Fruit fly (Drosophila melanogaster) whole organism, embryonic: Measurements from ENCODE around the gene Tti1.

Experiments
- CG12769 ChIP-seq: fragments of 200-800 bp; sonication (Bioruptor generic); optimal IDR thresholded peaks from 2 replicates; lab custom pipeline; 2019; ENCODE audit warnings: missing biosample characterization, mild to moderate bottlenecking, missing genetic modification characterization, moderate library complexity
- CG12942 ChIP-seq: fragments of 200-800 bp; sonication (Bioruptor generic); optimal IDR thresholded peaks from 3 replicates; lab custom pipeline; 2016; ENCODE audit warnings: missing biosample characterization, missing genetic modification characterization
- CG13296 ChIP-seq: fragments of 200-800 bp; sonication (Bioruptor generic); optimal IDR thresholded peaks from 3 replicates; lab custom pipeline; 2018; ENCODE audit warnings: missing biosample characterization, mild to moderate bottlenecking, missing genetic modification characterization
- CG1603 ChIP-seq: fragments of 200-800 bp; sonication (Bioruptor generic); optimal IDR thresholded peaks from 2 replicates; lab custom pipeline; 2019; ENCODE audit warnings: missing biosample characterization, mild to moderate bottlenecking, missing genetic modification characterization, moderate library complexity
- CG1647 ChIP-seq: fragments of 200-800 bp; sonication (Bioruptor generic); optimal IDR thresholded peaks from 3 replicates; lab custom pipeline; 2016; ENCODE audit warnings: missing biosample characterization, missing genetic modification characterization
- CG17359 ChIP-seq: fragments of 200-800 bp; sonication (Bioruptor generic); optimal IDR thresholded peaks from 3 replicates; lab custom pipeline; 2018; ENCODE audit warnings: missing biosample characterization, mild to moderate bottlenecking, missing genetic modification characterization, moderate library complexity
- CG1792 ChIP-seq: fragments of 200-800 bp; sonication (Bioruptor generic); optimal IDR thresholded peaks from 2 replicates; lab custom pipeline; 2016; ENCODE audit warnings: missing biosample characterization, missing genetic modification characterization
- CG18599 ChIP-seq: fragments of 200-800 bp; sonication (Bioruptor generic); optimal IDR thresholded peaks from 3 replicates; lab custom pipeline; 2017; ENCODE audit warnings: missing biosample characterization, missing genetic modification characterization, mild to moderate bottlenecking, moderate library complexity, missing genetic modification reagents
- CG31365 ChIP-seq: fragments of 200-800 bp; sonication (Bioruptor generic); optimal IDR thresholded peaks from 2 replicates; lab custom pipeline; 2018; ENCODE audit warnings: missing biosample characterization, mild to moderate bottlenecking, missing genetic modification characterization
- CG31388 ChIP-seq: fragments of 200-800 bp; sonication (Bioruptor generic); optimal IDR thresholded peaks from 2 replicates; lab custom pipeline; 2016; ENCODE audit warnings: missing biosample characterization, missing genetic modification characterization
- CG3995 ChIP-seq: fragments of 200-800 bp; sonication (Bioruptor generic); optimal IDR thresholded peaks from 3 replicates; lab custom pipeline; 2016; ENCODE audit warnings: missing biosample characterization, missing genetic modification characterization
- CG6813 ChIP-seq: fragments of 200-800 bp; sonication (Bioruptor generic); optimal IDR thresholded peaks from 2 replicates; lab custom pipeline; 2017; ENCODE audit warnings: missing biosample characterization, missing genetic modification characterization, mild to moderate bottlenecking, moderate library complexity, missing genetic modification reagents
- CG6854 ChIP-seq: fragments of 200-800 bp; sonication (Bioruptor generic); optimal IDR thresholded peaks from 3 replicates; lab custom pipeline; 2017; ENCODE audit warnings: missing biosample characterization, mild to moderate bottlenecking, missing genetic modification characterization
- CG7372 ChIP-seq: fragments of 200-800 bp; sonication (Bioruptor generic); IDR thresholded peaks from 2 replicates; pipeline ENCODE4 v1.3.6; 2022; ENCODE audit warnings: missing biosample characterization, missing genetic modification characterization
- CG7786 ChIP-seq: fragments of 200-800 bp; sonication (Bioruptor generic); optimal IDR thresholded peaks from 2 replicates; lab custom pipeline; 2016; ENCODE audit warnings: missing biosample characterization, missing genetic modification characterization
- CG7963 ChIP-seq: fragments of 200-800 bp; sonication (Bioruptor generic); IDR thresholded peaks from 3 replicates; pipeline ENCODE4 v1.3.6; 2022; ENCODE audit warnings: missing biosample characterization, missing genetic modification characterization; ENCODE audit not compliant: partially characterized antibody
- CG7987 ChIP-seq: fragments of 200-800 bp; sonication (Bioruptor generic); optimal IDR thresholded peaks from 2 replicates; lab custom pipeline; 2018; ENCODE audit warnings: missing biosample characterization, mild to moderate bottlenecking, missing genetic modification characterization, moderate library complexity
- CG8089 ChIP-seq: fragments of 200-800 bp; sonication (Bioruptor generic); optimal IDR thresholded peaks from 3 replicates; lab custom pipeline; 2016; ENCODE audit warnings: missing biosample characterization, missing genetic modification characterization
- CG8290 ChIP-seq, 3 experiments: fragments of 200-800 bp; sonication (Bioruptor generic); optimal IDR thresholded peaks; 2 replicates each; lab custom pipeline; 2016 to 2019; ENCODE audit warnings: missing biosample characterization in 3 of 3, missing genetic modification characterization in 3 of 3, mild to moderate bottlenecking in 2 of 3, moderate library complexity in 1 of 3
- CG9817 ChIP-seq: fragments of 200-800 bp; sonication (Bioruptor generic); optimal IDR thresholded peaks from 2 replicates; lab custom pipeline; 2018; ENCODE audit warnings: missing biosample characterization, mild to moderate bottlenecking, missing genetic modification characterization, moderate library complexity
- D ChIP-seq, 2 experiments: fragments of 200-800 bp in 1 of 2; fragments of >200 bp in 1 of 2; sonication (Bioruptor generic) in 1 of 2; optimal IDR thresholded peaks; 2 replicates in 1 of 2; 3 replicates in 1 of 2; lab custom pipeline; 2017; ENCODE audit warnings: mild to moderate bottlenecking in 1 of 2, missing biosample characterization in 1 of 2, missing genetic modification characterization in 1 of 2, missing genetic modification reagents in 1 of 2
- Dip3 ChIP-seq: fragments of 200-800 bp; sonication (Bioruptor generic); optimal IDR thresholded peaks from 3 replicates; lab custom pipeline; 2016; ENCODE audit warnings: missing biosample characterization, missing genetic modification characterization
- Eip74EF ChIP-seq, 2 experiments: fragments of 200-800 bp in 1 of 2; fragments of >200 bp in 1 of 2; sonication (Bioruptor generic) in 1 of 2; optimal IDR thresholded peaks; 2 replicates each; lab custom pipeline; 2017 to 2019; ENCODE audit warnings: missing biosample characterization in 2 of 2, missing genetic modification characterization in 2 of 2, mild to moderate bottlenecking in 1 of 2, moderate library complexity in 1 of 2
- H2.0 ChIP-seq: fragments of 200-800 bp; sonication (Bioruptor generic); IDR thresholded peaks from 2 replicates; pipeline ENCODE4 v1.3.6; 2022; ENCODE audit warnings: missing biosample characterization, missing genetic modification characterization
- HHEX ChIP-seq: fragments of 200-800 bp; sonication (Bioruptor generic); optimal IDR thresholded peaks from 3 replicates; lab custom pipeline; 2017; ENCODE audit warnings: missing biosample characterization, mild to moderate bottlenecking, missing genetic modification characterization, missing genetic modification reagents
- HmgZ ChIP-seq: fragments of 200-800 bp; sonication (Bioruptor generic); optimal IDR thresholded peaks from 2 replicates; lab custom pipeline; 2018; ENCODE audit warnings: missing biosample characterization, mild to moderate bottlenecking, missing genetic modification characterization
- Hmr ChIP-seq: fragments of 200-800 bp; sonication (Bioruptor generic); optimal IDR thresholded peaks from 3 replicates; lab custom pipeline; 2017; ENCODE audit warnings: mild to moderate bottlenecking, missing biosample characterization, missing genetic modification reagents, missing genetic modification characterization
- Hr51 ChIP-seq, 2 experiments: fragments of 200-800 bp; sonication (Bioruptor generic); optimal IDR thresholded peaks; 2 replicates in 1 of 2; 3 replicates in 1 of 2; lab custom pipeline; 2016 to 2018; ENCODE audit warnings: missing biosample characterization in 2 of 2, missing genetic modification characterization in 2 of 2, mild to moderate bottlenecking in 1 of 2, moderate library complexity in 1 of 2
- Med ChIP-seq: fragments of 200-800 bp; sonication (Bioruptor generic); peaks from one replicate; lab custom pipeline; 2016; ENCODE audit warnings: missing biosample characterization, missing genetic modification characterization, mild to moderate bottlenecking, inconsistent platforms, moderate library complexity
- NK7.1 ChIP-seq: fragments of 200-800 bp; sonication (Bioruptor generic); optimal IDR thresholded peaks from 3 replicates; lab custom pipeline; 2016; ENCODE audit warnings: missing biosample characterization, missing genetic modification characterization
- Side ChIP-seq: fragments of 200-800 bp; sonication (Bioruptor generic); optimal IDR thresholded peaks from 2 replicates; lab custom pipeline; 2016; ENCODE audit warnings: missing biosample characterization, missing genetic modification characterization
- Sox102F ChIP-seq: fragments of 200-800 bp; sonication (Bioruptor generic); optimal IDR thresholded peaks from 2 replicates; lab custom pipeline; 2018; ENCODE audit warnings: missing biosample characterization, mild to moderate bottlenecking, missing genetic modification characterization, moderate library complexity
- Taf1 ChIP-seq: fragments of 200-800 bp; sonication (Bioruptor generic); IDR thresholded peaks from 2 replicates; pipeline ENCODE4 v1.3.6; 2022; ENCODE audit warnings: missing biosample characterization, missing genetic modification characterization
- Usf ChIP-seq: fragments of 200-800 bp; sonication (Bioruptor generic); optimal IDR thresholded peaks from 2 replicates; lab custom pipeline; 2017; ENCODE audit warnings: missing genotype, missing biosample characterization, missing genetic modification characterization
- az2 ChIP-seq: fragments of 200-800 bp; sonication (Bioruptor generic); optimal IDR thresholded peaks from 3 replicates; lab custom pipeline; 2016; ENCODE audit warnings: missing biosample characterization, missing genetic modification characterization
- chif ChIP-seq, 2 experiments: fragments of 200-800 bp; sonication (Bioruptor generic); optimal IDR thresholded peaks; 3 replicates each; lab custom pipeline; 2016; ENCODE audit warnings: missing biosample characterization in 2 of 2, missing genetic modification characterization in 2 of 2
- cwo ChIP-seq: fragments of 200-800 bp; sonication (Bioruptor generic); optimal IDR thresholded peaks from 3 replicates; lab custom pipeline; 2017; ENCODE audit warnings: missing biosample characterization, missing genetic modification characterization, mild to moderate bottlenecking, moderate library complexity, missing genetic modification reagents
- dmrt99B ChIP-seq: fragments of 200-800 bp; sonication (Bioruptor generic); optimal IDR thresholded peaks from 2 replicates; lab custom pipeline; 2018; ENCODE audit warnings: missing biosample characterization, mild to moderate bottlenecking, missing genetic modification characterization, moderate library complexity
- dpn ChIP-seq, 2 experiments: fragments of 200-800 bp; sonication (Bioruptor generic); optimal IDR thresholded peaks; 3 replicates each; lab custom pipeline; 2016; ENCODE audit warnings: missing biosample characterization in 2 of 2, missing genetic modification characterization in 2 of 2
- kay ChIP-seq: fragments of 200-800 bp; sonication (Bioruptor generic); optimal IDR thresholded peaks from 2 replicates; lab custom pipeline; 2016; ENCODE audit warnings: missing biosample characterization, missing genetic modification characterization
- klu ChIP-seq: fragments of 200-800 bp; sonication (Bioruptor generic); IDR thresholded peaks from 2 replicates; pipeline ENCODE4 v1.3.6; 2022; ENCODE audit warnings: missing biosample characterization, missing genetic modification characterization
- luna ChIP-seq: fragments of 200-800 bp; sonication (Bioruptor generic); optimal IDR thresholded peaks from 2 replicates; lab custom pipeline; 2016; ENCODE audit warnings: missing biosample characterization, missing genetic modification characterization
- mam ChIP-seq: fragments of 200-800 bp; sonication (Bioruptor generic); optimal IDR thresholded peaks from 3 replicates; lab custom pipeline; 2016; ENCODE audit warnings: missing biosample characterization, missing genetic modification characterization
- mirr ChIP-seq: fragments of 200-800 bp; sonication (Bioruptor generic); optimal IDR thresholded peaks from 3 replicates; lab custom pipeline; 2018; ENCODE audit warnings: missing biosample characterization, mild to moderate bottlenecking, missing genetic modification characterization
- scrt ChIP-seq: fragments of 200-800 bp; sonication (Bioruptor generic); optimal IDR thresholded peaks from 2 replicates; lab custom pipeline; 2018; ENCODE audit warnings: missing biosample characterization, mild to moderate bottlenecking, missing genetic modification characterization, moderate library complexity
- z ChIP-seq: fragments of 200-800 bp; sonication (Bioruptor generic); IDR thresholded peaks from 3 replicates; pipeline ENCODE4 v1.3.6; 2022; ENCODE audit warnings: missing biosample characterization, missing genetic modification characterization
- zen ChIP-seq: fragments of 200-800 bp; sonication (Bioruptor generic); optimal IDR thresholded peaks from 3 replicates; lab custom pipeline; 2018; ENCODE audit warnings: missing biosample characterization, mild to moderate bottlenecking, missing genetic modification characterization, moderate library complexity
- zfh2 ChIP-seq: fragments of 200-800 bp; sonication (Bioruptor generic); optimal IDR thresholded peaks from 2 replicates; lab custom pipeline; 2016; ENCODE audit warnings: missing biosample characterization, missing genetic modification characterization

The Tti1 gene

DNA sequence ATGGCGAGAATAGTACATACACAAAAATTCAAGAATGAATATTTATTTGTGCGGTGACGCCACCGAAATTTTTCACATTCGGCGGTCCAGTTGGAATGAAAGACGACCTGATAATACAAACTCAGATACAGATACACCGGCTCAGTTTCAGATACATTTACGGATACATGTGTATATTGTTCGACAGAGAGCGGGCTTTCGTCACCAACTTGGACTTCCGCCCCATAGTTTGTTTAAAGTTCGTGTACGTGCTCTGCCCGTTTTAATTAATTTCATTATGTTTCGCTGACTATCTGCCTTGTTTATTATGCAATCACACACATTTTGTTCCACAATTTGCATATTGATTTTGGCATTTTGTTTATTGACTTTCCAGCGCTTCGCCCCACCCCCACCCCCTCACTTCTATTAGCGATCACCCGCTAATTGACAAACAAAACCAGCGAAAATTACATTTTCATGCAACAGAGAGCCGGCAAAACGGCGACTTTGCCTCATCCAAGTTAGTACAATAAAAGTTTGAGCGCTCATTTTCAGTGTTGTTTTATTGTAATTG is 53.3 kb downstream of the Tti1 start (continued):
- TF ChIP-seq CG1792 (GFP tag; lab: Kevin White, UChicago): peak; percentile 27
- peak; percentile 15 for TF ChIP-seq Dip3 (GFP tag; lab: Kevin White, UChicago)
- peak in 1 of 2 experiments; percentile 51 for TF ChIP-seq Eip74EF (GFP tag; optimal IDR thresholded peaks at IDR 0.05; lab: Kevin White, UChicago)
- TF ChIP-seq z (GFP tag; lab: Robert Waterston, UW): no peak
- peak; percentile 14 for TF ChIP-seq scrt (GFP tag; lab: Kevin White, UChicago)
- TF ChIP-seq CG1647: peak; percentile 33
- peak; percentile 16 for TF ChIP-seq CG7786
- TF ChIP-seq D (optimal IDR thresholded peaks at IDR 0.05; lab: Kevin White, UChicago): no peak
- no peak for TF ChIP-seq D (GFP tag; optimal IDR thresholded peaks at IDR 0.05; lab: Kevin White, UChicago)
- TF ChIP-seq CG6813 (GFP tag; lab: Kevin White, UChicago): peak; percentile 46
- peak; percentile 0 for TF ChIP-seq CG7987
- TF ChIP-seq mirr (GFP tag; lab: Kevin White, UChicago): peak; percentile 86
- TF ChIP-seq HHEX (GFP tag; lab: Kevin White, UChicago): peak; percentile 67
- peak; percentile 44 for TF ChIP-seq Hmr (GFP tag; lab: Kevin White, UChicago)
- no peak for TF ChIP-seq az2 (GFP tag; lab: Kevin White, UChicago)
- peak in 1 of 2 experiments; percentile 23 for TF ChIP-seq dpn (GFP tag; optimal IDR thresholded peaks at IDR 0.05; lab: Kevin White, UChicago)
- peak; percentile 42 for TF ChIP-seq kay (GFP tag; lab: Kevin White, UChicago)
- no peak for TF ChIP-seq Taf1 (GFP tag; lab: Robert Waterston, UW)
- TF ChIP-seq CG12769 (tag; lab: Kevin White, UChicago): peak; percentile 57
- no peak for TF ChIP-seq klu
- TF ChIP-seq CG31365 (tag; lab: Kevin White, UChicago): peak; percentile 20
- no peak for TF ChIP-seq Usf (GFP tag; lab: Kevin White, UChicago)
- TF ChIP-seq CG9817: no peak
- no peak for TF ChIP-seq chif (GFP tag; optimal IDR thresholded peaks at IDR 0.05; lab: Kevin White, UChicago)
- TF ChIP-seq H2.0 (GFP tag; lab: Robert Waterston, UW): no peak
- peak; percentile 34 for TF ChIP-seq luna
- no peak for TF ChIP-seq NK7.1 (GFP tag; lab: Kevin White, UChicago)
- peak; percentile 80 for TF ChIP-seq Med (GFP tag; lab: Kevin White, UChicago)
- peak; percentile 2 for TF ChIP-seq CG18599 (GFP tag; lab: Kevin White, UChicago)
- TF ChIP-seq CG13296: peak; percentile 66
- peak in 1 of 2 experiments; percentile 23 for TF ChIP-seq Hr51 (GFP tag; optimal IDR thresholded peaks at IDR 0.05; lab: Kevin White, UChicago)
- no peak for TF ChIP-seq CG8290 (GFP tag; optimal IDR thresholded peaks at IDR 0.05; lab: Kevin White, UChicago)
- peak in 1 of 2 experiments; percentile 62 for TF ChIP-seq CG8290 (tag; optimal IDR thresholded peaks at IDR 0.05; lab: Kevin White, UChicago)
- TF ChIP-seq CG7372: no peak
- no peak for TF ChIP-seq zfh2 (GFP tag; lab: Kevin White, UChicago)
- peak; percentile 44 for TF ChIP-seq CG12942 (GFP tag; lab: Kevin White, UChicago)
- peak; percentile 22 for TF ChIP-seq CG6854 (GFP tag; lab: Kevin White, UChicago)
- TF ChIP-seq CG7963 (GFP tag; lab: Robert Waterston, UW): no peak
- peak; percentile 21 for TF ChIP-seq HmgZ
- no peak for TF ChIP-seq CG31388 (GFP tag; lab: Kevin White, UChicago)
- peak; percentile 17 for TF ChIP-seq Sox102F (GFP tag; lab: Kevin White, UChicago)
- peak; percentile 45 for TF ChIP-seq dmrt99B (tag; lab: Kevin White, UChicago)
- peak; percentile 17 for TF ChIP-seq CG8089 (GFP tag; lab: Kevin White, UChicago)
- peak; percentile 28 for TF ChIP-seq Side (GFP tag; lab: Kevin White, UChicago)
- TF ChIP-seq CG17359 (tag; lab: Kevin White, UChicago): peak; percentile 51
- TF ChIP-seq zen (tag; lab: Kevin White, UChicago): no peak
- no peak for TF ChIP-seq CG3995 (GFP tag; lab: Kevin White, UChicago)
- peak; percentile 13 for TF ChIP-seq CG1603
- TF ChIP-seq mam (GFP tag; lab: Kevin White, UChicago): peak; percentile 21
- TF ChIP-seq cwo (GFP tag; lab: Kevin White, UChicago): peak; percentile 10
